Fruit fly (Drosophila melanogaster) whole organism, prepupa: ENCODE measurements around the gene Slh.
A peak's percentile ranks its signal among the peaks of the same experiment; 100 is the strongest.

Experiments
- CG10631 ChIP-seq: fragments of 200-800 bp; sonication (Bioruptor generic); optimal IDR thresholded peaks from 2 replicates; lab custom pipeline; 2016; ENCODE audit warnings: missing biosample characterization, missing genetic modification characterization
- CG11902 ChIP-seq: fragments of 200-800 bp; sonication (Bioruptor generic); optimal IDR thresholded peaks from 3 replicates; lab custom pipeline; 2016; ENCODE audit warnings: missing biosample characterization, missing genetic modification characterization
- CG15336 ChIP-seq: fragments of 200-800 bp; sonication (Bioruptor generic); IDR thresholded peaks from 2 replicates; pipeline ENCODE4 v1.3.6; 2022; ENCODE audit warnings: missing biosample characterization, missing genetic modification characterization
- CG16779 ChIP-seq: fragments of 200-800 bp; sonication (Bioruptor generic); optimal IDR thresholded peaks from 3 replicates; lab custom pipeline; 2017; ENCODE audit warnings: missing biosample characterization, mild to moderate bottlenecking, missing genetic modification characterization
- CG3032 ChIP-seq: fragments of 200-800 bp; optimal IDR thresholded peaks from 2 replicates; lab custom pipeline; 2019; ENCODE audit warnings: missing biosample characterization, mild to moderate bottlenecking, missing genetic modification characterization, moderate library complexity
- CG32006 ChIP-seq: fragments of 200-800 bp; sonication (Bioruptor generic); optimal IDR thresholded peaks from 3 replicates; lab custom pipeline; 2017; ENCODE audit warnings: missing biosample characterization, mild to moderate bottlenecking, missing genetic modification characterization
- CG3919 ChIP-seq: fragments of 200-800 bp; sonication (Bioruptor generic); optimal IDR thresholded peaks from 3 replicates; lab custom pipeline; 2016; ENCODE audit warnings: missing biosample characterization, missing genetic modification characterization
- CG4318 ChIP-seq: fragments of 200-800 bp; sonication (Bioruptor generic); optimal IDR thresholded peaks from 3 replicates; lab custom pipeline; 2017; ENCODE audit warnings: missing biosample characterization, mild to moderate bottlenecking, missing genetic modification characterization
- CG6792 ChIP-seq: fragments of 200-800 bp; sonication (Bioruptor generic); optimal IDR thresholded peaks from 3 replicates; lab custom pipeline; 2016; ENCODE audit warnings: missing biosample characterization, missing genetic modification characterization
- CG6808 ChIP-seq: fragments of 200-800 bp; sonication (Bioruptor generic); optimal IDR thresholded peaks from 3 replicates; lab custom pipeline; 2017; ENCODE audit warnings: missing biosample characterization, missing genetic modification characterization, mild to moderate bottlenecking, moderate library complexity, missing genetic modification reagents
- CG8119 ChIP-seq: fragments of 200-800 bp; sonication (Bioruptor generic); IDR thresholded peaks from 3 replicates; pipeline ENCODE4 v1.3.6; 2022; ENCODE audit warnings: missing biosample characterization, missing genetic modification characterization
- CG8319 ChIP-seq: fragments of 200-800 bp; sonication (Bioruptor generic); optimal IDR thresholded peaks from 3 replicates; lab custom pipeline; 2016; ENCODE audit warnings: missing biosample characterization, missing genetic modification characterization
- CG8632 ChIP-seq: fragments of 200-800 bp; sonication (Bioruptor generic); optimal IDR thresholded peaks from 3 replicates; lab custom pipeline; 2016; ENCODE audit warnings: missing biosample characterization, missing genetic modification characterization
- CG9139 ChIP-seq: fragments of 200-800 bp; sonication (Bioruptor generic); optimal IDR thresholded peaks from 3 replicates; lab custom pipeline; 2017; ENCODE audit warnings: missing biosample characterization, mild to moderate bottlenecking, missing genetic modification characterization
- Eip78C ChIP-seq: fragments of 200-800 bp; sonication (Bioruptor generic); peaks from one replicate; lab custom pipeline; 2016; ENCODE audit warnings: missing biosample characterization, missing genetic modification characterization
- Ets21C ChIP-seq: fragments of 200-800 bp; sonication (Bioruptor generic); optimal IDR thresholded peaks from 3 replicates; lab custom pipeline; 2016; ENCODE audit warnings: missing biosample characterization, missing genetic modification characterization
- Ets96B ChIP-seq: fragments of 200-800 bp; optimal IDR thresholded peaks from 2 replicates; lab custom pipeline; 2019; ENCODE audit warnings: missing biosample characterization, mild to moderate bottlenecking, missing genetic modification characterization, moderate library complexity
- Hr38 ChIP-seq: sonication (Bioruptor generic); optimal IDR thresholded peaks from 2 replicates; lab custom pipeline; 2016; ENCODE audit warnings: missing biosample characterization, missing genetic modification characterization
- Hr39 ChIP-seq: fragments of 200-800 bp; sonication (Bioruptor generic); optimal IDR thresholded peaks from 2 replicates; lab custom pipeline; 2016; ENCODE audit warnings: missing biosample characterization, missing genetic modification characterization
- Hr4 ChIP-seq: fragments of 200-800 bp; sonication (Bioruptor generic); optimal IDR thresholded peaks from 3 replicates; lab custom pipeline; 2016; ENCODE audit warnings: missing biosample characterization, missing genetic modification characterization
- Lpt ChIP-seq: fragments of 200-800 bp; sonication (Bioruptor generic); optimal IDR thresholded peaks from 3 replicates; lab custom pipeline; 2016; ENCODE audit warnings: missing biosample characterization, missing genetic modification characterization
- Met ChIP-seq: fragments of 200-800 bp; sonication (Bioruptor generic); optimal IDR thresholded peaks from 3 replicates; lab custom pipeline; 2016; ENCODE audit warnings: missing biosample characterization, missing genetic modification characterization
- OdsH ChIP-seq: fragments of 200-800 bp; sonication (Bioruptor generic); optimal IDR thresholded peaks from 3 replicates; lab custom pipeline; 2016; ENCODE audit warnings: missing biosample characterization, missing genetic modification characterization
- Smox ChIP-seq: fragments of 200-800 bp; sonication (Bioruptor generic); optimal IDR thresholded peaks from 3 replicates; lab custom pipeline; 2016; ENCODE audit warnings: missing biosample characterization, missing genetic modification characterization
- Sox14 ChIP-seq: fragments of 200-800 bp; sonication (Bioruptor generic); optimal IDR thresholded peaks from 3 replicates; lab custom pipeline; 2016; ENCODE audit warnings: missing biosample characterization, missing genetic modification characterization
- Sox15 ChIP-seq: fragments of 200-800 bp; sonication (Bioruptor generic); optimal IDR thresholded peaks from 3 replicates; lab custom pipeline; 2016; ENCODE audit warnings: missing biosample characterization, missing genetic modification characterization
- achi ChIP-seq: fragments of 200-800 bp; sonication (Bioruptor generic); optimal IDR thresholded peaks from 3 replicates; lab custom pipeline; 2016; ENCODE audit warnings: missing biosample characterization, missing genetic modification characterization
- acj6 ChIP-seq: fragments of 200-800 bp; sonication (Bioruptor generic); optimal IDR thresholded peaks from 3 replicates; lab custom pipeline; 2016; ENCODE audit warnings: missing biosample characterization, missing genetic modification characterization
- cyc ChIP-seq: fragments of 200-800 bp; sonication (Bioruptor generic); optimal IDR thresholded peaks from 3 replicates; lab custom pipeline; 2016; ENCODE audit warnings: missing biosample characterization, missing genetic modification characterization
- dsx ChIP-seq: fragments of 200-800 bp; optimal IDR thresholded peaks from 3 replicates; lab custom pipeline; 2019; ENCODE audit warnings: missing biosample characterization, mild to moderate bottlenecking, missing genetic modification characterization, moderate library complexity; ENCODE audit not compliant: poor library complexity, severe bottlenecking
- esn ChIP-seq: fragments of 200-800 bp; sonication (Bioruptor generic); optimal IDR thresholded peaks from 2 replicates; lab custom pipeline; 2016; ENCODE audit warnings: missing biosample characterization, mild to moderate bottlenecking, missing genetic modification characterization, moderate library complexity
- fd59A ChIP-seq: fragments of 200-800 bp; sonication (Bioruptor generic); optimal IDR thresholded peaks from 2 replicates; lab custom pipeline; 2017; ENCODE audit warnings: missing biosample characterization, mild to moderate bottlenecking, missing genetic modification characterization, missing genetic modification reagents
- lz ChIP-seq: fragments of 200-800 bp; sonication (Bioruptor generic); optimal IDR thresholded peaks from 3 replicates; lab custom pipeline; 2016; ENCODE audit warnings: missing biosample characterization, missing genetic modification characterization
- net ChIP-seq: fragments of 200-800 bp; sonication (Bioruptor generic); optimal IDR thresholded peaks from 3 replicates; lab custom pipeline; 2016; ENCODE audit warnings: missing biosample characterization, missing genetic modification characterization
- pdm3 ChIP-seq: fragments of 200-800 bp; sonication (Bioruptor generic); optimal IDR thresholded peaks from 3 replicates; lab custom pipeline; 2016; ENCODE audit warnings: missing biosample characterization, missing genetic modification characterization
- salr ChIP-seq, 2 experiments: fragments of 200-800 bp; sonication (Bioruptor generic); optimal IDR thresholded peaks; 3 replicates each; lab custom pipeline; 2016 to 2018; ENCODE audit warnings: missing biosample characterization in 2 of 2, missing genetic modification characterization in 2 of 2, mild to moderate bottlenecking in 1 of 2
- spab ChIP-seq: fragments of 200-800 bp; sonication (Bioruptor generic); optimal IDR thresholded peaks from 2 replicates; lab custom pipeline; 2017; ENCODE audit warnings: missing biosample characterization, mild to moderate bottlenecking, missing genetic modification characterization, missing genetic modification reagents
- ss ChIP-seq, 2 experiments: fragments of 200-800 bp; sonication (Bioruptor generic); optimal IDR thresholded peaks; 2 replicates in 1 of 2; 3 replicates in 1 of 2; lab custom pipeline; 2017 to 2018; ENCODE audit warnings: mild to moderate bottlenecking in 2 of 2, missing biosample characterization in 2 of 2, missing genetic modification characterization in 2 of 2, moderate library complexity in 1 of 2
- svp ChIP-seq: fragments of 200-800 bp; sonication (Bioruptor generic); peaks from one replicate; lab custom pipeline; 2016; ENCODE audit warnings: missing biosample characterization, missing genetic modification characterization

The Slh gene

dm6 chr2L:2467722-2468372 lies 24.6 kb downstream of the Slh start (continued):
- TF ChIP-seq ss (GFP tag; optimal IDR thresholded peaks at IDR 0.05; lab: Kevin White, UChicago), result no peak
- no peak for TF ChIP-seq CG3919
- TF ChIP-seq fd59A (GFP tag; lab: Kevin White, UChicago), result no peak
- TF ChIP-seq cyc, result no peak
- no peak for TF ChIP-seq salr (GFP tag; optimal IDR thresholded peaks at IDR 0.05; lab: Kevin White, UChicago)
- TF ChIP-seq acj6 (GFP tag; lab: Kevin White, UChicago), result no peak
- TF ChIP-seq lz, result no peak
- no peak for TF ChIP-seq CG11902
- TF ChIP-seq Hr38 (GFP tag; lab: Kevin White, UChicago), result no peak
- TF ChIP-seq spab (GFP tag; lab: Kevin White, UChicago), result no peak
- no peak for TF ChIP-seq Hr4
- TF ChIP-seq svp (GFP tag; lab: Kevin White, UChicago), result peak; percentile 37
- no peak for TF ChIP-seq net (GFP tag; lab: Kevin White, UChicago)
- TF ChIP-seq, all 60 proteins: peak for 8

dm6 chr2L:2466360-2466759 lies 26.1 kb downstream of the Slh start:
- TF ChIP-seq Sox15 (GFP tag; lab: Kevin White, UChicago) (no peak), Eip78C (GFP tag; lab: Kevin White, UChicago) (peak; percentile 71), dsx (GFP tag; lab: Kevin White, UChicago) (peak; percentile 3), esn (peak; percentile 13), Ets96B (tag; lab: Kevin White, UChicago) (peak; percentile 34), Smox (GFP tag; lab: Kevin White, UChicago) (peak; percentile 12), CG3032 (tag; lab: Kevin White, UChicago) (peak; percentile 15), CG8632 (GFP tag; lab: Kevin White, UChicago) (no peak), pdm3 (GFP tag; lab: Kevin White, UChicago) (no peak), CG8119 (GFP tag; lab: Robert Waterston, UW) (no peak; the same call in 2 of the 3 replicates), svp (GFP tag; lab: Kevin White, UChicago) (peak; percentile 62), achi (no peak), Lpt (GFP tag; lab: Kevin White, UChicago) (no peak), CG15336 (GFP tag; lab: Robert Waterston, UW) (no peak), Met (GFP tag; lab: Kevin White, UChicago) (no peak)

- TF ChIP-seq Eip78C (GFP tag; lab: Kevin White, UChicago) (peak; percentile 45), CG4318 (GFP tag; lab: Kevin White, UChicago) (no peak)
- TF ChIP-seq, all 60 proteins: peak for 1
These were observed 30.1 kb downstream of the Slh start for dm6 chr2L:2462306-2462844.

DNA sequence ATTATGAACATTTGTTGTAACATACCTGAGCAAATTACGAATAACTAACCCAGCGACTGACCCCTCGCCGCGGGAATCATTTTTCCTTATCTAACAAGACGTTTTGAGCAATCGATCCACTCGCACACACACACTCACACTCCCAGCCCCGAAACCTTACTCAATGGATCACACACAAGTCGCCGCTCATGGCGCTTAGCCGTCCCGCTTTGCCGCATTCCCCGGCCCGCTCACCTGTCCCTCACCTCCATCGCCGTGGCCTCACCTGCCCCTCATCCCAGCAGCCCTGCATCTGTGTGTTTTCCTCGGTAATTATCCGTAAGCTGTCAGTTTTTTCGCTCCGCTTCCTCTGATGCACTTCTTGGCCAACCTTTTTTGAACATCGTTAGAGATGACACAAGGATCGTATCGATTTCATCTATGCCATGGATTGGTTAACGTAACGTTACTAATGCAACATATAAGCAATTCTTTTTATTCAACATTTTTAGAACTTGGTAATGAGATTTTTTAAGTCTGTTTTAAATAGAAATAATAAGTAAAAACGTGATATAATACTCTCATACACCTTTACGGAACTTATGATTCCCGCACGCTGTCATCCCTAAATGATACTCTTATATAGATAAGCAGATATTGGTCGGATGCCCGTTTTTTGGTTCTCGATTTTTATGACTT lies 31.0 kb downstream of the Slh start:
- peak; percentile 39 for TF ChIP-seq svp (GFP tag; lab: Kevin White, UChicago)
- no peak for TF ChIP-seq Smox (GFP tag; lab: Kevin White, UChicago)
- TF ChIP-seq, all 60 proteins: peak for 1

DNA sequence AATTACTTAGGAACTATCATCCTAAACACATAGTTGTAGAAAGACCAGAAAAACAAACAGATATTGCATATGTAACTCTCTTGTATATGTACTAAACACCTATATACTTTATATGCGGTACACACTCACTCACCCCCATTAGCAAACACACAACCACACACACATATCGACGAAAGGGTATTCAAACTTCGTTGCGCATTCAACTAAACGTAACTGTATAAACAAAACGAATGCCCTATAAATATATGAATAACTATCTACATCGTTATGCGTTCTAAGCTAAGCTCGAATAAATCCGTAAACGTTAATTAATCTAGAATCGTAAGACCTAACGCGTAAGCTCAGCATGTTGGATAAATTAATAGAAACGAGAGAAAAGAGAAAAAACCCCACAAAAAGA lies 33.2 kb downstream of the Slh start:
- TF ChIP-seq fd59A (GFP tag; lab: Kevin White, UChicago) (no peak), CG8319 (GFP tag; lab: Kevin White, UChicago) (no peak), Lpt (GFP tag; lab: Kevin White, UChicago) (no peak), achi (no peak), OdsH (no peak), CG8632 (GFP tag; lab: Kevin White, UChicago) (no peak), CG9139 (GFP tag; lab: Kevin White, UChicago) (no peak), CG8119 (GFP tag; lab: Robert Waterston, UW) (no peak), Hr39 (GFP tag; lab: Kevin White, UChicago) (no peak), CG16779 (tag; lab: Kevin White, UChicago) (no peak), lz (no peak), CG6792 (no peak), Sox14 (GFP tag; lab: Kevin White, UChicago) (no peak), esn (no peak), CG32006 (GFP tag; lab: Kevin White, UChicago) (no peak), Eip78C (GFP tag; lab: Kevin White, UChicago) (no peak), CG6808 (GFP tag; lab: Kevin White, UChicago) (no peak), CG10631 (GFP tag; lab: Kevin White, UChicago) (no peak), Ets21C (GFP tag; lab: Kevin White, UChicago) (no peak)
- TF ChIP-seq, all 60 proteins: peak for 0
